Worm (Caenorhabditis elegans) whole organism, early embryonic: Measurements from ENCODE around the gene Y116A8C.19.
A peak's percentile ranks its signal among the peaks of the same experiment; 100 is the strongest.

Source experiments
- B0310.2 ChIP-seq: sonication (generic microtip); optimal IDR thresholded peaks from 2 replicates; lab custom pipeline; 2016; ENCODE audit warnings: mild to moderate bottlenecking, missing genetic modification characterization, missing compliant biosample characterization
- F13C5.2 ChIP-seq: sonication (generic microtip); optimal IDR thresholded peaks from 2 replicates; lab custom pipeline; 2017; ENCODE audit warnings: mild to moderate bottlenecking, missing genetic modification characterization, inconsistent platforms, missing compliant biosample characterization
- aly-1 ChIP-seq: sonication (generic microtip); optimal IDR thresholded peaks from 2 replicates; lab custom pipeline; 2016; ENCODE audit warnings: missing genetic modification characterization, missing compliant biosample characterization
- ama-1 ChIP-seq: fragments of 150-350 bp; optimal IDR thresholded peaks from 2 replicates; lab custom pipeline; 2014
- ceh-13 ChIP-seq: fragments of 200-800 bp; sonication (Bioruptor generic); optimal IDR thresholded peaks from 2 replicates; lab custom pipeline; 2018; ENCODE audit warnings: mild to moderate bottlenecking, missing genetic modification characterization, missing compliant biosample characterization
- ceh-36 ChIP-seq: sonication (generic microtip); optimal IDR thresholded peaks from 2 replicates; lab custom pipeline; 2016; ENCODE audit warnings: missing genetic modification characterization, inconsistent platforms, missing compliant biosample characterization
- ets-7 ChIP-seq: sonication (generic microtip); optimal IDR thresholded peaks from 2 replicates; lab custom pipeline; 2016; ENCODE audit warnings: missing genotype, missing genetic modification characterization, missing compliant biosample characterization
- flt-1 ChIP-seq: fragments of 200-800 bp; sonication (Bioruptor generic); IDR thresholded peaks from 2 replicates; pipeline ENCODE4 v1.3.6; 2022; ENCODE audit warnings: missing genetic modification characterization, missing compliant biosample characterization
- hmbx-1 ChIP-seq: sonication (generic microtip); optimal IDR thresholded peaks from 2 replicates; lab custom pipeline; 2016; ENCODE audit warnings: mild to moderate bottlenecking, missing genetic modification characterization, missing compliant biosample characterization
- hmg-4 ChIP-seq: fragments of 200-800 bp; sonication (Bioruptor generic); optimal IDR thresholded peaks from 2 replicates; lab custom pipeline; 2018; ENCODE audit warnings: mild to moderate bottlenecking, missing genetic modification characterization, missing compliant biosample characterization
- hnd-1 ChIP-seq: sonication (generic microtip); optimal IDR thresholded peaks from 2 replicates; lab custom pipeline; 2016; ENCODE audit warnings: missing genetic modification characterization, missing compliant biosample characterization
- pes-1 ChIP-seq: fragments of 200-800 bp; sonication (Bioruptor generic); IDR thresholded peaks from 2 replicates; pipeline ENCODE4 v1.3.6; 2022; ENCODE audit warnings: missing genetic modification reagents, missing genetic modification characterization, missing compliant biosample characterization
- scrt-1 ChIP-seq: fragments of 200-800 bp; sonication (Bioruptor generic); IDR thresholded peaks from 2 replicates; pipeline ENCODE4 v1.3.6; 2022; ENCODE audit warnings: missing genetic modification characterization, missing compliant biosample characterization
- sea-1 ChIP-seq: fragments of 200-800 bp; sonication (Bioruptor generic); conservative IDR thresholded peaks from 2 replicates; pipeline ENCODE4 v1.3.6; 2022; ENCODE audit warnings: missing genetic modification characterization, missing compliant biosample characterization
- tbx-11 ChIP-seq: fragments of 200-800 bp; sonication (Bioruptor generic); IDR thresholded peaks from 2 replicates; pipeline ENCODE4 v1.3.6; 2022; ENCODE audit warnings: missing genetic modification characterization, missing compliant biosample characterization
- tbx-37 ChIP-seq: fragments of 200-800 bp; sonication (Bioruptor generic); conservative IDR thresholded peaks from 2 replicates; pipeline ENCODE4 v1.3.6; 2022; ENCODE audit warnings: missing genetic modification reagents, missing genetic modification characterization, missing compliant biosample characterization
- tra-4 ChIP-seq: sonication (generic microtip); optimal IDR thresholded peaks from 2 replicates; lab custom pipeline; 2017; ENCODE audit warnings: missing genetic modification characterization, missing compliant biosample characterization

Gene Y116A8C.19

ce11 chrIV:17030494-17030893 lies 9.0 kb downstream of the Y116A8C.19 start, which contains the start of gene nhr-229:
TSS of gene nhr-229 (minus strand) at chrIV:17030594.
- TF ChIP-seq tbx-37 (GFP tag; lab: Robert Waterston, UW) (no peak), tbx-11 (GFP tag; lab: Robert Waterston, UW) (no peak), scrt-1 (GFP tag; lab: Robert Waterston, UW) (no peak)

- TF ChIP-seq sea-1 (GFP tag; lab: Robert Waterston, UW) (no peak), scrt-1 (GFP tag; lab: Robert Waterston, UW) (no peak)
These were observed 12.9 kb downstream of the Y116A8C.19 start for ce11 chrIV:17026568-17026967.

DNA sequence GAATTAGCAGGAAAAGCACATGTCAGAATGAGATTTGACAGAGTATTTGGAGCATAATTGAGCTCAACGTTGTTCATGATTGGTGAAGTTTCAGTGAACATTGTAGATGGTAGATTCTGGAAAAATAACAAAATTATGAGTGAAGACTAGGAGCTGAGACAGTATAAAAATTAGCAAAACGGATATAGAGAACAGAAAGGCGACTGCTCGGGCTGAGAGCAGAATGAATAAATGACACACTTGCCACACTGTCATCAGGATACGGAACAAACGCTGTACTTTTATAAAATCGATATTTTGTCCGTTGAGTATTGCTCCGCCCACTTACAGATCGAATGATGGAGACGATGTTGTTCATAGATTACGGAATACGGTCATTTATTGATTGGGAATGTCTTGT lies 14.4 kb downstream of the Y116A8C.19 start, which contains the start of gene dct-13:
Gene dct-13 (minus strand): TSS at position 101 of the 400 bp plus-strand sequence.
- TF ChIP-seq ets-7 (tag; lab: Kevin White, UChicago) (no peak), ceh-13 (GFP tag; lab: Kevin White, UChicago) (no peak), ama-1 (lab: Kevin White, UChicago) (no peak), hmg-4 (GFP tag; lab: Kevin White, UChicago) (no peak), hmbx-1 (tag; lab: Kevin White, UChicago) (no peak), tbx-37 (GFP tag; lab: Robert Waterston, UW) (no peak), pes-1 (no peak), tbx-11 (GFP tag; lab: Robert Waterston, UW) (no peak), F13C5.2 (tag; lab: Kevin White, UChicago) (no peak), flt-1 (GFP tag; lab: Robert Waterston, UW) (no peak), tra-4 (tag; lab: Kevin White, UChicago) (no peak), aly-1 (tag; lab: Kevin White, UChicago) (no peak), B0310.2 (tag; lab: Kevin White, UChicago) (no peak), scrt-1 (GFP tag; lab: Robert Waterston, UW) (no peak), sea-1 (GFP tag; lab: Robert Waterston, UW) (no peak), ceh-36 (tag; lab: Kevin White, UChicago) (no peak), hnd-1 (tag; lab: Kevin White, UChicago) (no peak)

DNA sequence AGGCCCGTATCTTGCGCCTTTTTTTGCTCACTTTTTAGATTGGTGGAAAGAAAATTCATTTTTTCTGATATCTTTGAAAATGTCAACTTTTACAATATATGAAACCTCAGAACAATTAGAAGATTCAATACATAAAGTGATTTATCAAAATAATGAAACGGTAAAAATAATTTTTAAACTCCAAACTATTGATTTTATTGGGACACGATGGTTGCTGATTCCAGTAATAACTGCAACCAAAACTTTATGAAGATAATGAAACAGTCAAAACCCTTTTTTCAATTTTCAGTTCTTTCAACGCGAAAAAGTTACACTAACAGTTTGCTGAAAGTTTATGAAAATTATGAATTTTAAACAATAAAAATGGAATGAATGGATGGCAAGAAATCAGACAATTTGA lies 18.4 kb downstream of the Y116A8C.19 start:
- TF ChIP-seq F13C5.2 (tag; lab: Kevin White, UChicago) (no peak), ama-1 (lab: Kevin White, UChicago) (no peak), ceh-13 (GFP tag; lab: Kevin White, UChicago) (no peak), tbx-37 (GFP tag; lab: Robert Waterston, UW) (no peak), pes-1 (no peak), tra-4 (tag; lab: Kevin White, UChicago) (no peak), hnd-1 (tag; lab: Kevin White, UChicago) (no peak)

DNA sequence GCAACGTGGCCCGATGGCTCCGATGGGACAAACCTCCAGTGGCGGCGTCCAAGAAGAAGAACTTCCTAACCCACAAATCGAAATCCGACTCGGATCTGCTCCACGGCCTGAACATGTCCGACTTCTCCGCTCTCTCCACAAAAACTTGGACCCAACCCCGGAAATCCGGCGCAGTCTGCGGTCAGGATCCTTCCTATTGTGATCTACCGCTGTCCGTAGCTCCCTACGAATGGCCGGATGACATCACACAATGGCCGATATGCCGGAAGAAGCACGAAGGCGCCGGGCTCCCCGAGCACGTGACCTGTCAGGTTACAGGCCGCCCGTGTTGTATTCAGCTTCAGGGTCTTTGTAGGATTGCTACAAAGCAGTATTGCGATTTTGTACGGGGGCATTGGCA lies 29.2 kb downstream of the Y116A8C.19 start:
- TF ChIP-seq B0310.2 (tag; lab: Kevin White, UChicago) (no peak), hmbx-1 (tag; lab: Kevin White, UChicago) (no peak), ceh-13 (GFP tag; lab: Kevin White, UChicago) (no peak), hmg-4 (GFP tag; lab: Kevin White, UChicago) (no peak), tbx-37 (GFP tag; lab: Robert Waterston, UW) (no peak), aly-1 (tag; lab: Kevin White, UChicago) (no peak), ets-7 (tag; lab: Kevin White, UChicago) (no peak), tra-4 (tag; lab: Kevin White, UChicago) (no peak), ama-1 (lab: Kevin White, UChicago) (no peak), tbx-11 (GFP tag; lab: Robert Waterston, UW) (no peak), sea-1 (GFP tag; lab: Robert Waterston, UW) (no peak), scrt-1 (GFP tag; lab: Robert Waterston, UW) (no peak), flt-1 (GFP tag; lab: Robert Waterston, UW) (no peak), ceh-36 (tag; lab: Kevin White, UChicago) (no peak), F13C5.2 (tag; lab: Kevin White, UChicago) (no peak), pes-1 (no peak), hnd-1 (tag; lab: Kevin White, UChicago) (no peak)

ce11 chrIV:17005734-17006133 lies 33.7 kb downstream of the Y116A8C.19 start:
- no peak for TF ChIP-seq ceh-13 (GFP tag; lab: Kevin White, UChicago)
- no peak for TF ChIP-seq ets-7 (tag; lab: Kevin White, UChicago)
- TF ChIP-seq hnd-1 (tag; lab: Kevin White, UChicago), result no peak
- no peak for TF ChIP-seq sea-1 (GFP tag; lab: Robert Waterston, UW)
- no peak for TF ChIP-seq B0310.2 (tag; lab: Kevin White, UChicago)
- no peak for TF ChIP-seq aly-1 (tag; lab: Kevin White, UChicago)
- TF ChIP-seq pes-1, result no peak
- TF ChIP-seq tra-4 (tag; lab: Kevin White, UChicago), result no peak
- no peak for TF ChIP-seq hmbx-1 (tag; lab: Kevin White, UChicago)

DNA sequence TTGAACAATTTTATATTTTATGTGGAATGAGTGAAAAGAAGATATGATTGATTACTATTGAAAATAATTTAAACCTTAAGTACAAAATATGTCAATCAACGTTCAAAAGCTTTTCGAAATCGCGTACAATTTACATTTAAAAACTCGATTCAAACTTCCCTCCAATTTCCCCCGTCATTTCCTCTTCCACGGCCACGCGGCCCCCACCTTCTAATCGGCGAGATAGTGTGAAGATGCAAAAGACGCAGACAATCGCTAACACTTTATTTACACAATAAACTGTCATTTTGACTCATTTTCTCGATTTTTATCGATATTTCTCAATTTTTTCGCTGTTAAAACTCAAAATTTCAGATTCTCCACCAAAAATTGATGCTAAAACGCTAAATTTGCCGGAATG lies 44.0 kb downstream of the Y116A8C.19 start, which contains the start of gene rom-4:
Gene rom-4 (plus strand): TSS at position 398 of the 400 bp plus-strand sequence.
- TF ChIP-seq hnd-1 (tag; lab: Kevin White, UChicago) (peak; percentile 28), hmg-4 (GFP tag; lab: Kevin White, UChicago) (no peak), tbx-37 (GFP tag; lab: Robert Waterston, UW) (peak; percentile 85), tra-4 (tag; lab: Kevin White, UChicago) (no peak), ceh-13 (GFP tag; lab: Kevin White, UChicago) (no peak), scrt-1 (GFP tag; lab: Robert Waterston, UW) (no peak), hmbx-1 (tag; lab: Kevin White, UChicago) (no peak), ets-7 (tag; lab: Kevin White, UChicago) (peak; percentile 38), pes-1 (peak; percentile 57; the same call in 1 of the 2 replicates), flt-1 (GFP tag; lab: Robert Waterston, UW) (no peak), F13C5.2 (tag; lab: Kevin White, UChicago) (no peak), aly-1 (tag; lab: Kevin White, UChicago) (no peak), sea-1 (GFP tag; lab: Robert Waterston, UW) (no peak), ama-1 (lab: Kevin White, UChicago) (no peak), tbx-11 (GFP tag; lab: Robert Waterston, UW) (0 out of 2 replicates have a peak, but pooled peaks have one; percentile 37)
